Worm (Caenorhabditis elegans) whole organism, late embryonic: ENCODE results near the gene rib-2.

Source experiments
- dve-1 ChIP-seq: sonication (generic microtip); optimal IDR thresholded peaks from 2 replicates; lab custom pipeline; 2017; ENCODE audit warnings: antibody characterized with exemption, mild to moderate bottlenecking, missing genetic modification characterization, missing compliant biosample characterization
- sox-4 ChIP-seq: sonication (generic microtip); optimal IDR thresholded peaks from 2 replicates; lab custom pipeline; 2017; ENCODE audit warnings: mild to moderate bottlenecking, missing genetic modification characterization, inconsistent platforms, missing compliant biosample characterization

DNA sequence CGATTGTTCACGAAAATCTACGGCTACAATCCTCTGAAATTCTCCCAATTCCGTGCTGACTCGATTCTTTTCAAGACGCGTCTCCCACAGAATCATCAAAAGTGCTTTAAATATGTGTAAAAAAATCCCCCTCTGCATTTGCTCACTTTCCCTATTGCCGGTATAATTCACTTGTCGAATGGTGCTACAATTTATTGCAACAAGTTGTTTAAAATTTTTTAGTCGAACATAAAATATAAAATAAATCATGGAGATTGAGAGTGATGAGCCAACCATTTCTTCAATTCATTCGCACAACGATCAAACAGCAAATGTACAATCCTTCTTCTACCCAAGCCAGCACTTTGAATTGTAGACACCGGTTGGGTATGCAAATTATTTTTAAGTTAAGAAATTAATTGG is 3.8 kb downstream of the rib-2 start:
- TF ChIP-seq dve-1 (tag; lab: Kevin White, UChicago) (no peak), sox-4 (tag; lab: Kevin White, UChicago) (no peak)
